Worm (Caenorhabditis elegans): Measurements from ENCODE around the gene C18D11.3.

ce11 chrIII:11794389-11794788 lies 28.9 kb upstream of the C18D11.3 start:
- TF ChIP-seq W03F9.2 (tag; optimal IDR thresholded peaks at IDR 0.05): no peak
- TF ChIP-seq dao-5 (tag; optimal IDR thresholded peaks at IDR 0.05): no peak
- TF ChIP-seq him-1 (tag; optimal IDR thresholded peaks at IDR 0.05): no peak

Data from whole organism, L4/young adult.